Worm (Caenorhabditis elegans) whole organism, L4/young adult: Measurements from ENCODE around the gene acr-25.

Experiments
- W03F9.2 ChIP-seq: fragments of 150-350 bp; optimal IDR thresholded peaks from 2 replicates; lab custom pipeline; 2014; ENCODE audit warnings: missing biosample characterization, missing genetic modification characterization
- dao-5 ChIP-seq: sonication (generic microtip); optimal IDR thresholded peaks from 2 replicates; lab custom pipeline; 2016; ENCODE audit warnings: missing genotype, missing genetic modification characterization, moderate library complexity, missing compliant biosample characterization
- him-1 ChIP-seq: sonication (generic microtip); optimal IDR thresholded peaks from 2 replicates; lab custom pipeline; 2016; ENCODE audit warnings: missing genotype, missing genetic modification reagents, missing genetic modification characterization, missing compliant biosample characterization

DNA sequence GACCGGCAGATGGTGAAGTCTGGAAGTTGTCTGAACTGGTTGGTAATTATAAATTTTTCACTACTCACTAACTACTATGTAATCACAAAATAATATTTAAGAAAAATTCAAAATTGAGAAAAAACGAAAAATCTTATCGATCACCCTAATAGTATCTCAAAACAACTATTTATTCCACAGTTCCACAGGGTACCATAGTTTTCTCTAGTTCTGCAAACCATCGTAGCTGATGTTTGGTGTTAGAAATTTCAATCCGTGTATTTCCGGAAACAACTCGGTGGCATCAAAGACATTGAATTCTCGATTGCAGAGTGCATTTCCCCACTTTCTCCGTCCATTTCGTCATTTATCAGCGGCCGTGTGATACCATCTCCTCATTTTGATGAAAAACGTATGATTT, 22.5 kb upstream of the acr-25 start, which contains the start of gene Y73B6BL.31:
- TF ChIP-seq dao-5 (tag; lab: Kevin White, UChicago) = no peak
- no peak for TF ChIP-seq him-1 (tag; lab: Kevin White, UChicago)
- TF ChIP-seq W03F9.2 (tag; lab: Kevin White, UChicago) = no peak
